Worm (Caenorhabditis elegans): ENCODE results near the gene erp-44.3.

The erp-44.3 gene

DNA sequence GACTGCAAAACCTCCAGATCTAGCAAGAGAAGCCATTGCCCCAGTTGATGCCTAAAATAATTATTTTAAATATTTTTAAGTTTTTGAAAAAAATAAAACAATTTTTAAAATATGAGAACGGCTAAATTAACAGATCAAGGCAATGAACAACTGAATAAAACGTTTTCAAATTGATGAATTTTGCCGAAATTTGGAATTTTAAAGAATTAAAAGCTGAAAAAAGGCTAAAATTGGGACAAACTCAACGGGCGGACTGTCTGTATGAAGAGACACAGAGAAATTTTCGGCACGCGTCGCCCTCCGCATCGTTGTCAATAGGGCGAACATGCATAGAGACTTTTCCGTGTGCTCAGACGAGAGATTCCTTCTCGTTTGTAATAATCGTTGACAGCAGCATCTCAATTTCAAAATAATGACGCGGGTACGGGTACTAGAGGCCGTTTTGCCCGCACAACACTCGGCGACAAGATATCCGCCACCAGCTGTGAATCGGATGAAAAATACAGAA, 13.6 kb downstream of the erp-44.3 start, which contains the start of the genes isp-1 and islo-1 (continued):
- TF ChIP-seq T26A8.4 (GFP tag; IDR thresholded peaks at IDR 0.05) (no peak), madf-5 (GFP tag; IDR thresholded peaks at IDR 0.05) (no peak), ceh-32 (tag; optimal IDR thresholded peaks at IDR 0.05; ENCODE audit: poor library complexity) (no peak), nhr-76 (tag; optimal IDR thresholded peaks at IDR 0.05) (no peak), snpc-4 (tag; optimal IDR thresholded peaks at IDR 0.05) (no peak), zfp-2 (tag; optimal IDR thresholded peaks at IDR 0.05) (no peak), mep-1 (tag; optimal IDR thresholded peaks at IDR 0.05) (peak; percentile 69), pha-4 (GFP tag; IDR thresholded peaks at IDR 0.05) (no peak), pha-4 (tag; optimal IDR thresholded peaks at IDR 0.05) (peak; percentile 35), dmd-6 (GFP tag; IDR thresholded peaks at IDR 0.05) (no peak)

DNA sequence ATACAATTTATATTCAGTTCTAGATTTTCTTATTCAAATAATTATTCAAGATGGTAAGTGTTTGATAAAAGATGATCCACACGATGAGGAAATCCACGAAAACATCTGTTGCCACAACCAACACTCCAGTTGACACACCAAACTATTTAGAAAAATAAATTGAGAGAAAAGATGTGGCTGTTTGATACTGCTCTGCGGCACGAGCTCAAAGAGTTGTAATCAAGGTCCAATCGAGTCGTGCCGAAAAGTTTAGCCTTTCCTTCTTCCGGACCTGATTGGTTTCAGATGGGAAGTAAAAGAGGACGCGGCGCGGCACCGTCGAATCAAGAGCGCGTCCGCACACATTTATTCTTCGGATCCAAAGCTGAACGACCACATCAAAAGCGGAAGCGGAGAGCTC, 14.1 kb downstream of the erp-44.3 start:
- TF ChIP-seq mes-2 (tag; optimal IDR thresholded peaks at IDR 0.05; ENCODE audit: poor library complexity, severe bottlenecking) (no peak), mdt-29 (GFP tag; IDR thresholded peaks at IDR 0.05) (no peak), ces-1 (GFP tag; optimal IDR thresholded peaks at IDR 0.05) (no peak), zip-2 (tag; optimal IDR thresholded peaks at IDR 0.05) (no peak), lir-3 (tag; optimal IDR thresholded peaks at IDR 0.05) (no peak), ceh-32 (tag; optimal IDR thresholded peaks at IDR 0.05; ENCODE audit: poor library complexity) (no peak), lin-1 (GFP tag; IDR thresholded peaks at IDR 0.05) (no peak), nhr-25 (tag; optimal IDR thresholded peaks at IDR 0.05; ENCODE audit: borderline replicate concordance, insufficient read depth) (no peak), ceh-28 (tag; optimal IDR thresholded peaks at IDR 0.05) (no peak), lim-7 (GFP tag; IDR thresholded peaks at IDR 0.05) (no peak), jun-1 (tag; optimal IDR thresholded peaks at IDR 0.05) (no peak), ZK546.5 (tag; optimal IDR thresholded peaks at IDR 0.05) (no peak), spr-3 (GFP tag; optimal IDR thresholded peaks at IDR 0.05) (no peak)

DNA sequence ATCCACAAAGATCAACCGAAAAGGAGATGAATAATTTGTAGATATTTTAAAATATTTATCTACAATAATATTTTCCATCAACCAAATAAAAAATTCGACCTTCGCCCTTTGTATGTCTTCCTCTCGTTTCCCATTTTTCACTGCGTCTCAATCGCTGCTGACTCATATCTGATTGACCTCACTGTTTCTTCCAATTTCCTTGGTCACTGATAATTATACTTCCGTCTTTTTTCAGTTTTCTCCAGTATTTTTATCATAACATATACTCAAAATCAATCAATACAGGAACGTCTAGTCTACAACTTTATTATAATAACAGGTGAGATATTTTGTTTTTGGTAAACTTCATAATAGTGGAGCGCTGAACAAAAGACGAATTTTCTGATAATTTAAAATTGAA, 16.5 kb downstream of the erp-44.3 start, which contains the start of gene pmk-3:
Gene pmk-3 (plus strand): TSS at position 236 of the 400 bp plus-strand sequence.
- no peak for TF ChIP-seq php-3 (GFP tag; IDR thresholded peaks at IDR 0.05)
- no peak for TF ChIP-seq dmd-9 (GFP tag; IDR thresholded peaks at IDR 0.05)
- TF ChIP-seq nhr-42 (GFP tag; IDR thresholded peaks at IDR 0.05): no peak
- TF ChIP-seq ceh-62 (tag; optimal IDR thresholded peaks at IDR 0.05): no peak
- no peak for TF ChIP-seq Y75B8A.6 (GFP tag; IDR thresholded peaks at IDR 0.05)
- TF ChIP-seq F37D6.2 (tag; optimal IDR thresholded peaks at IDR 0.05): no peak
- no peak for TF ChIP-seq nhr-111 (GFP tag; optimal IDR thresholded peaks at IDR 0.05)
- TF ChIP-seq unc-39 (tag; optimal IDR thresholded peaks at IDR 0.05): no peak
- TF ChIP-seq aha-1 (tag): no peak
- no peak for TF ChIP-seq madf-5 (GFP tag; IDR thresholded peaks at IDR 0.05)
- no peak for TF ChIP-seq lin-38 (GFP tag; IDR thresholded peaks at IDR 0.05)
- TF ChIP-seq egl-27 (tag; optimal IDR thresholded peaks at IDR 0.05): no peak
- no peak for TF ChIP-seq hlh-30 (tag; optimal IDR thresholded peaks at IDR 0.05; ENCODE audit: insufficient read depth)
- TF ChIP-seq mep-1 (tag; optimal IDR thresholded peaks at IDR 0.05): peak; percentile 19
- TF ChIP-seq dve-1 (tag; optimal IDR thresholded peaks at IDR 0.05; ENCODE audit: insufficient read depth): peak; percentile 55
- TF ChIP-seq lin-39 (tag; optimal IDR thresholded peaks at IDR 0.05): no peak
- TF ChIP-seq R02D3.7 (tag; optimal IDR thresholded peaks at IDR 0.05): no peak
- no peak for TF ChIP-seq ceh-32 (tag; optimal IDR thresholded peaks at IDR 0.05; ENCODE audit: poor library complexity)
- TF ChIP-seq mdt-29 (GFP tag; IDR thresholded peaks at IDR 0.05): no peak
- TF ChIP-seq zfp-2 (tag; optimal IDR thresholded peaks at IDR 0.05): no peak
- TF ChIP-seq saeg-2 (GFP tag; IDR thresholded peaks at IDR 0.05): no peak
- no peak for TF ChIP-seq ztf-11 (tag; optimal IDR thresholded peaks at IDR 0.05)
- no peak for TF ChIP-seq nhr-102 (tag; optimal IDR thresholded peaks at IDR 0.05)
- no peak for TF ChIP-seq zip-11 (GFP tag; IDR thresholded peaks at IDR 0.05)
- TF ChIP-seq nhr-28 (tag; optimal IDR thresholded peaks at IDR 0.05): peak; percentile 61
- peak in 1 of 2 experiments; percentile 17 for TF ChIP-seq daf-16 (GFP tag; optimal IDR thresholded peaks at IDR 0.05)
- peak; percentile 7 for TF ChIP-seq daf-16 (tag; optimal IDR thresholded peaks at IDR 0.05)
- no peak for TF ChIP-seq hmg-1.1 (GFP tag; IDR thresholded peaks at IDR 0.05)
- peak; percentile 18 for TF ChIP-seq hlh-11 (tag; optimal IDR thresholded peaks at IDR 0.05)
- TF ChIP-seq ceh-82 (tag; optimal IDR thresholded peaks at IDR 0.05): no peak
- TF ChIP-seq nhr-11 (tag; optimal IDR thresholded peaks at IDR 0.05): no peak
- TF ChIP-seq F26F4.8 (GFP tag; conservative IDR thresholded peaks at IDR 0.05): no peak

Data from whole organism, L4 larva.